Worm (Caenorhabditis elegans) whole organism, L4/young adult: Measurements from ENCODE around the gene F15A4.10.

Experiments
- W03F9.2 ChIP-seq: fragments of 150-350 bp; optimal IDR thresholded peaks from 2 replicates; lab custom pipeline; 2014; ENCODE audit warnings: missing biosample characterization, missing genetic modification characterization
- dao-5 ChIP-seq: sonication (generic microtip); optimal IDR thresholded peaks from 2 replicates; lab custom pipeline; 2016; ENCODE audit warnings: missing genotype, missing genetic modification characterization, moderate library complexity, missing compliant biosample characterization

DNA sequence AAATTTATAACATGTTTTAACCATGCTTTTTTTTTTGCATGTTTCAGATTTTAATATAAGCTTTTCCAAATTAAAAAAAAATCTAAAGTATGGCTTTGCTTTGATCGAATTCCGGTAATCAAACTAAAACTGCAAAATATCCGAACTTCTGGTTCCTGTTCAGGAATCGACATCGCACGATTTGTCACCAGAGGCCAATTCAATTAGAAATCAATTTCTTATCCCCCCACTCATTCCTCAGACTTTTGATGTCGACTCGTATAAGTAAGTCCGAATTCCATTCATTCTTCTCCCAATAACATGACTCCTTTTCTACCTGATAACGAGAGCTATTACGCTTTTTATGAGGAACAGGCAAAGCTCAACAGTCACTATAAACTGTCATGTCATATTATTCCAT lies 36.7 kb downstream of the F15A4.10 start, which contains the start of gene srh-27:
- TF ChIP-seq W03F9.2 (tag; lab: Kevin White, UChicago) (no peak), dao-5 (tag; lab: Kevin White, UChicago) (no peak)
